Worm (Caenorhabditis elegans) whole organism, L1 larva: ENCODE measurements around the gene C01G6.2.
A peak's percentile ranks its signal among the peaks of the same experiment; 100 is the strongest.

Experiments used
- C04F5.9 ChIP-seq: sonication (generic microtip); optimal IDR thresholded peaks from 2 replicates; lab custom pipeline; 2016; ENCODE audit warnings: missing genetic modification characterization, missing compliant biosample characterization
- C34B4.2 ChIP-seq: sonication (generic microtip); optimal IDR thresholded peaks from 2 replicates; lab custom pipeline; 2017; ENCODE audit warnings: mild to moderate bottlenecking, missing genetic modification characterization, missing compliant biosample characterization
- F16B12.6 ChIP-seq: fragments of 150-350 bp; optimal IDR thresholded peaks from 2 replicates; lab custom pipeline; 2014; ENCODE audit warnings: missing biosample characterization, missing genetic modification characterization
- Y116A8C.19 ChIP-seq: sonication (generic microtip); optimal IDR thresholded peaks from 2 replicates; lab custom pipeline; 2016; ENCODE audit warnings: missing compliant biosample characterization, missing genetic modification characterization, borderline replicate concordance
- blmp-1 ChIP-seq: fragments of 150-350 bp; optimal IDR thresholded peaks from 2 replicates; lab custom pipeline; 2014; ENCODE audit warnings: missing biosample characterization, missing genetic modification characterization
- ceh-63 ChIP-seq: fragments of 200-800 bp; sonication (Bioruptor generic); optimal IDR thresholded peaks from 2 replicates; lab custom pipeline; 2018; ENCODE audit warnings: mild to moderate bottlenecking, missing genetic modification characterization, missing compliant biosample characterization
- ceh-88 ChIP-seq: fragments of 200-800 bp; sonication (Bioruptor generic); IDR thresholded peaks from 2 replicates; pipeline ENCODE4 v1.3.6; 2022; ENCODE audit warnings: missing genetic modification characterization, missing compliant biosample characterization
- dpl-1 ChIP-seq, 3 experiments: fragments of 150-350 bp in 2 of 3; sonication (generic microtip) in 1 of 3; optimal IDR thresholded peaks; 2 replicates each; lab custom pipeline; 2014 to 2017; ENCODE audit warnings: missing biosample characterization in 3 of 3, missing genetic modification characterization in 3 of 3, missing genetic modification reagents in 3 of 3
- dsc-1 ChIP-seq: sonication (generic microtip); optimal IDR thresholded peaks from 2 replicates; lab custom pipeline; 2016; ENCODE audit warnings: mild to moderate bottlenecking, missing genetic modification characterization, missing compliant biosample characterization
- efl-1 ChIP-seq, 4 experiments: fragments of 150-350 bp; optimal IDR thresholded peaks in 3 of 4; peaks in 1 of 4; 1 replicate in 1 of 4; 2 replicates in 3 of 4; lab custom pipeline; 2014; ENCODE audit warnings: missing biosample characterization in 2 of 4, missing genetic modification characterization in 2 of 4, missing genetic modification reagents in 2 of 4
- efl-3 ChIP-seq: fragments of 200-800 bp; sonication (Bioruptor generic); optimal IDR thresholded peaks from 2 replicates; lab custom pipeline; 2018; ENCODE audit warnings: mild to moderate bottlenecking, missing genetic modification characterization, missing compliant biosample characterization
- elt-3 ChIP-seq, 6 experiments: fragments of 150-350 bp in 1 of 6; sonication (generic microtip); optimal IDR thresholded peaks; 2 replicates each; lab custom pipeline; 2017 to 2018; ENCODE audit warnings: missing biosample characterization in 6 of 6, missing genetic modification characterization in 6 of 6, inconsistent platforms in 1 of 6
- ets-5 ChIP-seq: fragments of 200-800 bp; sonication (Bioruptor generic); IDR thresholded peaks from 2 replicates; pipeline ENCODE4 v1.3.6; 2022; ENCODE audit warnings: missing genetic modification characterization, missing compliant biosample characterization
- grh-1 ChIP-seq: fragments of 200-800 bp; sonication (Bioruptor generic); IDR thresholded peaks from 2 replicates; pipeline ENCODE4 v1.3.6; 2022; ENCODE audit warnings: missing genetic modification reagents, missing genetic modification characterization, missing compliant biosample characterization
- hlh-4 ChIP-seq: sonication (generic microtip); optimal IDR thresholded peaks from 2 replicates; lab custom pipeline; 2016; ENCODE audit warnings: mild to moderate bottlenecking, missing genetic modification characterization, missing compliant biosample characterization
- hpl-2 ChIP-seq: fragments of 150-350 bp; optimal IDR thresholded peaks from 2 replicates; lab custom pipeline; 2014; ENCODE audit warnings: missing biosample characterization, missing genetic modification reagents, missing genetic modification characterization
- lin-14 ChIP-seq: fragments of 200-800 bp; sonication (Bioruptor generic); optimal IDR thresholded peaks from 2 replicates; lab custom pipeline; 2018; ENCODE audit warnings: mild to moderate bottlenecking, missing genetic modification characterization, moderate library complexity, missing compliant biosample characterization
- lin-15B ChIP-seq: fragments of 150-350 bp; sonication (generic microtip); optimal IDR thresholded peaks from 3 replicates; lab custom pipeline; 2014; ENCODE audit warnings: missing biosample characterization, missing genetic modification characterization
- lin-35 ChIP-seq, 2 experiments: fragments of 150-350 bp; optimal IDR thresholded peaks; 2 replicates each; lab custom pipeline; 2014; ENCODE audit warnings: missing biosample characterization in 2 of 2, missing genetic modification characterization in 2 of 2, missing genetic modification reagents in 2 of 2
- lir-3 ChIP-seq: sonication (generic microtip); optimal IDR thresholded peaks from 2 replicates; lab custom pipeline; 2016; ENCODE audit warnings: mild to moderate bottlenecking, missing genetic modification characterization, moderate library complexity, missing compliant biosample characterization; ENCODE audit not compliant: poor library complexity
- lsy-2 ChIP-seq, 2 experiments: fragments of 150-350 bp; optimal IDR thresholded peaks; 2 replicates each; lab custom pipeline; 2014; ENCODE audit warnings: missing biosample characterization in 2 of 2, missing genetic modification characterization in 2 of 2
- mab-9 ChIP-seq: fragments of 200-800 bp; sonication (Bioruptor generic); IDR thresholded peaks from 2 replicates; pipeline ENCODE4 v1.3.6; 2022; ENCODE audit warnings: missing genetic modification reagents, missing genetic modification characterization, missing compliant biosample characterization
- mep-1 ChIP-seq: fragments of 150-350 bp; optimal IDR thresholded peaks from 2 replicates; lab custom pipeline; 2014; ENCODE audit warnings: missing biosample characterization, missing genetic modification characterization
- nhr-11 ChIP-seq: fragments of 150-350 bp; optimal IDR thresholded peaks from 2 replicates; lab custom pipeline; 2014; ENCODE audit warnings: missing biosample characterization, missing genetic modification characterization
- nhr-19 ChIP-seq: fragments of 200-800 bp; sonication (Bioruptor generic); conservative IDR thresholded peaks from 2 replicates; pipeline ENCODE4 v1.3.6; 2022; ENCODE audit warnings: missing genetic modification characterization, missing compliant biosample characterization
- nhr-20 ChIP-seq: sonication (generic microtip); optimal IDR thresholded peaks from 2 replicates; lab custom pipeline; 2016; ENCODE audit warnings: mild to moderate bottlenecking, missing genetic modification characterization, missing compliant biosample characterization
- nhr-237 ChIP-seq: fragments of 150-350 bp; optimal IDR thresholded peaks from 2 replicates; lab custom pipeline; 2014; ENCODE audit warnings: missing biosample characterization, missing genetic modification characterization
- nhr-47 ChIP-seq: sonication (generic microtip); optimal IDR thresholded peaks from 2 replicates; lab custom pipeline; 2016; ENCODE audit warnings: mild to moderate bottlenecking, missing genetic modification characterization, moderate library complexity, missing compliant biosample characterization
- nhr-71 ChIP-seq: sonication (generic microtip); optimal IDR thresholded peaks from 2 replicates; lab custom pipeline; 2016; ENCODE audit warnings: mild to moderate bottlenecking, missing genetic modification characterization, moderate library complexity, missing compliant biosample characterization
- nhr-76 ChIP-seq: sonication (generic microtip); optimal IDR thresholded peaks from 2 replicates; lab custom pipeline; 2017; ENCODE audit warnings: missing biosample characterization, missing genetic modification characterization
- nhr-84 ChIP-seq: sonication (generic microtip); optimal IDR thresholded peaks from 2 replicates; lab custom pipeline; 2017; ENCODE audit warnings: missing biosample characterization, missing genetic modification characterization
- nhr-85 ChIP-seq: sonication (generic microtip); peaks from one replicate; lab custom pipeline; 2016; ENCODE audit warnings: missing genetic modification characterization, inconsistent platforms, missing compliant biosample characterization
- nhr-90 ChIP-seq: sonication (generic microtip); optimal IDR thresholded peaks from 2 replicates; lab custom pipeline; 2016; ENCODE audit warnings: mild to moderate bottlenecking, missing genetic modification characterization, missing compliant biosample characterization; ENCODE audit not compliant: poor library complexity
- skn-1 ChIP-seq: fragments of 150-350 bp; optimal IDR thresholded peaks from 2 replicates; lab custom pipeline; 2014; ENCODE audit warnings: missing biosample characterization, missing genetic modification characterization
- snpc-4 ChIP-seq: fragments of 150-350 bp; optimal IDR thresholded peaks from 2 replicates; lab custom pipeline; 2014; ENCODE audit warnings: missing biosample characterization, missing genetic modification characterization
- snu-23 ChIP-seq: sonication (generic microtip); optimal IDR thresholded peaks from 2 replicates; lab custom pipeline; 2016; ENCODE audit warnings: missing genetic modification characterization, missing compliant biosample characterization
- tlp-1 ChIP-seq: fragments of 150-350 bp; optimal IDR thresholded peaks from 2 replicates; lab custom pipeline; 2014; ENCODE audit warnings: missing biosample characterization, missing genetic modification characterization
- unc-30 ChIP-seq: sonication (generic microtip); optimal IDR thresholded peaks from 2 replicates; lab custom pipeline; 2017; ENCODE audit warnings: missing biosample characterization, missing genetic modification characterization
- unc-62 ChIP-seq: fragments of 150-350 bp; optimal IDR thresholded peaks from 2 replicates; lab custom pipeline; 2014; ENCODE audit warnings: missing biosample characterization, missing genetic modification reagents, missing genetic modification characterization
- unc-86 ChIP-seq: sonication (generic microtip); optimal IDR thresholded peaks from 2 replicates; lab custom pipeline; 2016; ENCODE audit warnings: missing genetic modification characterization, missing compliant biosample characterization
- vab-15 ChIP-seq: sonication (generic microtip); optimal IDR thresholded peaks from 2 replicates; lab custom pipeline; 2017; ENCODE audit warnings: missing genotype, mild to moderate bottlenecking, missing genetic modification characterization, missing compliant biosample characterization
- zag-1 ChIP-seq: fragments of 150-350 bp; optimal IDR thresholded peaks from 2 replicates; lab custom pipeline; 2014; ENCODE audit warnings: missing biosample characterization, missing genetic modification characterization
- ztf-11 ChIP-seq, 2 experiments: sonication (generic microtip); optimal IDR thresholded peaks; 2 replicates each; lab custom pipeline; 2016 to 2017; ENCODE audit warnings: missing genetic modification characterization in 2 of 2, missing biosample characterization in 1 of 2, missing compliant biosample characterization in 1 of 2

C01G6.2 gene

DNA sequence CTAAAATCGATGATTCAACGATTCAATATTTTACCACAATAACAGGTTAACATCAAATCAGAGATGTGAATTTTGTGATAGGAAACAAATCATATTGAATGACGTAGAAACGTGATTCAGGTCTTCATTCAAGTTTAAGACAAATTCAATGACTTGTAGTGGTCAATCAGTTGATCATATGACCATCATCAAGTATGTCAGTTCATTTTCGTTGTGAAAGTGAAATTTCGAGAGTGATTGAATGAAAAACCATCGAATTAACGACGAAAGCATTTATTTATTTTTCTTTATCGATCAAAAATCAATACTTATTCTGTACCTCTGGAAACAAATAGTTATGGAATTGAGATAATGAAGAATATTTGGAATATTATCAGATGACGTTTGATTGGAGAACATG lies 15.3 kb upstream of the C01G6.2 start:
- TF ChIP-seq unc-62 (GFP tag; lab: Kevin White, UChicago) (no peak), nhr-84 (no peak), ceh-88 (no peak), blmp-1 (tag; lab: Kevin White, UChicago) (peak; percentile 77), nhr-85 (peak; percentile 81), nhr-19 (no peak), vab-15 (tag; lab: Kevin White, UChicago) (no peak), snpc-4 (tag; lab: Kevin White, UChicago) (no peak), ceh-63 (no peak)
- TF ChIP-seq, all 84 proteins: peak for 2

DNA sequence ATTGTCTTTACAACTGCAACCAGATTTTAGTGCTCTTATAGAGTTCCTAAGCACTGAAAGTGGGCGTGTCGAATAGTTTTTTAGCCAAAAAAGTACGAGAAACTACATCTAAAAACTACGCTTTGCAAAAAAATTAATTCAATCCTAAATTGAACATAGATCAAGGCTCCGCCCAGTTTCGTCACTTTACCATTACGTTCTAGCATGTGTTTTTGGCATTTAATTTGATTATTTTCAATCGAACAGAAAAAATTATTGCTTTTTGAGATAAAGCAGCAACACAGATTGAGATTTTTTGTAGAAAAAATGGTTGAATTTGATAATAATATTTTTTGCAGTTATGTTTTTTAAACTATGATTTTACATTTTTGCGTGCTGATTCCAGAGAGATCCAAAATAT lies 12.7 kb upstream of the C01G6.2 start, which contains the start of gene nlp-82:
TSS of gene nlp-82 (minus strand) at position 101 of the 400 bp plus-strand sequence.
- TF ChIP-seq C04F5.9 (tag; lab: Kevin White, UChicago) = no peak
- TF ChIP-seq nhr-76 (tag; lab: Kevin White, UChicago) = no peak
- TF ChIP-seq hlh-4 (tag; lab: Kevin White, UChicago) = no peak
- TF ChIP-seq tlp-1 = no peak
- TF ChIP-seq zag-1 (tag; lab: Kevin White, UChicago) = no peak
- TF ChIP-seq unc-30 (tag; lab: Kevin White, UChicago) = no peak
- no peak for TF ChIP-seq lin-15B
- TF ChIP-seq ceh-63 = no peak
- no peak for TF ChIP-seq vab-15 (tag; lab: Kevin White, UChicago)
- no peak for TF ChIP-seq grh-1 (GFP tag; lab: Robert Waterston, UW)
- no peak for TF ChIP-seq mab-9
- TF ChIP-seq C34B4.2 (tag; lab: Kevin White, UChicago) = no peak
- no peak for TF ChIP-seq nhr-20
- no peak for TF ChIP-seq unc-86
- TF ChIP-seq lin-35 (GFP tag; optimal IDR thresholded peaks at IDR 0.05; lab: Kevin White, UChicago) = no peak
- TF ChIP-seq skn-1 (tag; lab: Kevin White, UChicago) = no peak
- no peak for TF ChIP-seq F16B12.6 (tag; lab: Kevin White, UChicago)
- TF ChIP-seq lir-3 = no peak

DNA sequence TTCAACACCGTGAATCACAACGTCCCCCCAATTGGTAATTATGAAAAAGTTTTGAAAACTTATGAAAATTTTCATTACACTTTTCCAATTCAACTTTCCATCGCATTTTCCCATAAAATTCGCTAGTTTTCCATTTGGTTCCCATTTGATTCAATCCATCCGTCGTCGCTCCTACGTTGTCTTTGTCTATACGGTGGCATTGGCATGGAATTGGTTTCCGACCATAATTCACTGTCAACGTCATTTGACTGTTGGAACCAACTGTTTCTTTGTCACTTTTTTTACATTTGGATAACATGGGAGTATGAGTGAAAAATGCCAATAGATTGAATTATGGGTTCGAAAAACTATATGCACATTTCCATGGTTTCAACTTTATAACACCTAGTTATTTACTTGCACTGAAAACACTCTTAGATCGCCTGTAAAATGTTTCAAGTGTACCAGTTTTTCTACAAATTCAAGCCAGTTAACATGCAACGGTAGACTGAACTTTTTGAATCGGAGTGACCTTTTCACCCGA lies 8.8 kb upstream of the C01G6.2 start:
- TF ChIP-seq nhr-237 (tag; lab: Kevin White, UChicago) (no peak), blmp-1 (tag; lab: Kevin White, UChicago) (peak; percentile 41), efl-1 (optimal IDR thresholded peaks at IDR 0.05; lab: Kevin White, UChicago) (no peak), efl-1 (GFP tag; optimal IDR thresholded peaks at IDR 0.05 in 1 of 2; lab: Kevin White, UChicago) (peak in 1 of 2 experiments; percentile 33), dsc-1 (tag; lab: Kevin White, UChicago) (peak; percentile 45), hpl-2 (GFP tag; lab: Kevin White, UChicago) (no peak)
- TF ChIP-seq, all 84 proteins: peak for 3

DNA sequence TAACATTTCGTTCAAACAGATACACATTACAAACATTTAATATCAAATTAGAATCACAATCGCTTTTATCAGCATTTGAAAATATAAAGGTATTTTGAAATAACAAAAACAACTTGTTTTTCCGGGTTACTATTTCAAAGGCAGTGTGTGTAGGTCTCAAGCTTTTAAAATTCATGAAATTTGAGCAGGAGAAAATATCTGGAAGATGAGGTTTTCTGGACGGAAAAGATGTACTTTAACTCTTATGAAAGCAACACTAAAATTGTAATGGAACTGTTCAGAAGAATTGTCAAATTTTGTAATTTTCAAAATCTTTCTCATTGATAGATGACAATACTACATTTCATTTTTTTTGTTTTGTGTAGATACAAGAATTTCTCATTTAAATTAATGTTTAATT lies 8.3 kb upstream of the C01G6.2 start:
- TF ChIP-seq nhr-85 (peak; percentile 46), ztf-11 (tag; optimal IDR thresholded peaks at IDR 0.05; lab: Kevin White, UChicago) (no peak)

DNA sequence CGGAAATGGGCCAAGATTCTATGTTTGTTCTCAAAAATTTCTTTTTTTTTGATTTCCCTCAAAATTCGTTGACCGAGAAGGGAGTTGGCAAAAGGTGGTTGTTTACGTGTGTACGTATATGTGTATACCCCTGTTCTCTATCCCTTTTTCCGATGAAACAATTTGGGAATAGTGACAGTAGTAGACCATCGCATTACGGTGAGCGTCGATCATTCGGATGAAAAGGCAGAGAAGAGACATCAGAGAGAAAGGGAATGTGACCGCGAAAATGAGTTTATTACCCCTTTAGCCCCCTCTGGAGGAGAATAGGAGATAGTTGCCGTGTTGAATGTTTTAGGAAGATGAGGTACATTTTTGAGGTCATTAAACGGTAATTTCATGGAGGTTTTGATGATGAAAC lies 6.8 kb upstream of the C01G6.2 start:
- TF ChIP-seq nhr-85 (peak; percentile 90), snu-23 (GFP tag; lab: Kevin White, UChicago) (peak; percentile 63), ets-5 (GFP tag; lab: Robert Waterston, UW) (no peak), grh-1 (GFP tag; lab: Robert Waterston, UW) (no peak), mep-1 (tag; lab: Kevin White, UChicago) (peak; percentile 67), lin-14 (peak; percentile 86), lsy-2 (tag; optimal IDR thresholded peaks at IDR 0.05; lab: Kevin White, UChicago) (peak in 1 of 2 experiments; percentile 40), nhr-47 (tag; lab: Kevin White, UChicago) (peak; percentile 0), nhr-20 (peak; percentile 46), efl-3 (GFP tag; lab: Kevin White, UChicago) (no peak), nhr-71 (peak; percentile 38), ztf-11 (tag; optimal IDR thresholded peaks at IDR 0.05; lab: Kevin White, UChicago) (no peak), blmp-1 (tag; lab: Kevin White, UChicago) (peak; percentile 99), nhr-90 (tag; lab: Kevin White, UChicago) (peak; percentile 29), lin-35 (GFP tag; optimal IDR thresholded peaks at IDR 0.05; lab: Kevin White, UChicago) (peak in 1 of 2 experiments; percentile 2), elt-3 (tag; optimal IDR thresholded peaks at IDR 0.05; lab: Kevin White, UChicago) (peak in 2 of 6 experiments; percentile 23 to 27), dpl-1 (GFP tag; optimal IDR thresholded peaks at IDR 0.05; lab: Kevin White, UChicago) (peak in 1 of 3 experiments; percentile 7), nhr-11 (tag; lab: Kevin White, UChicago) (no peak), efl-1 (optimal IDR thresholded peaks at IDR 0.05; lab: Kevin White, UChicago) (no peak), efl-1 (GFP tag; optimal IDR thresholded peaks at IDR 0.05 in 1 of 2; lab: Kevin White, UChicago) (no peak), Y116A8C.19 (tag; lab: Kevin White, UChicago) (no peak), nhr-19 (no peak), C34B4.2 (tag; lab: Kevin White, UChicago) (no peak), ceh-63 (no peak), snpc-4 (tag; lab: Kevin White, UChicago) (no peak)
